Worm (Caenorhabditis elegans) whole organism, midembryonic: ENCODE data around the gene Y82E9BR.18.
A peak's percentile ranks its signal among the peaks of the same experiment; 100 is the strongest.

Experiments
- cog-1 ChIP-seq: sonication (generic microtip); optimal IDR thresholded peaks from 2 replicates; lab custom pipeline; 2016; ENCODE audit warnings: missing genetic modification characterization, missing compliant biosample characterization
- flt-1 ChIP-seq: fragments of 200-800 bp; sonication (Bioruptor generic); IDR thresholded peaks from 2 replicates; pipeline ENCODE4 v1.3.6; 2022; ENCODE audit warnings: missing genetic modification characterization, missing compliant biosample characterization
- klf-2 ChIP-seq: fragments of 200-800 bp; sonication (Bioruptor generic); conservative IDR thresholded peaks from 2 replicates; pipeline ENCODE4 v1.3.6; 2022; ENCODE audit warnings: missing genetic modification reagents, missing genetic modification characterization, missing compliant biosample characterization
- ref-1 ChIP-seq: fragments of 200-800 bp; sonication (Bioruptor generic); conservative IDR thresholded peaks from 2 replicates; pipeline ENCODE4 v1.3.6; 2022; ENCODE audit warnings: missing genetic modification reagents, missing genetic modification characterization, missing compliant biosample characterization
- tab-1 ChIP-seq: fragments of 200-800 bp; sonication (Bioruptor generic); IDR thresholded peaks from 2 replicates; pipeline ENCODE4 v1.3.6; 2022; ENCODE audit warnings: missing genetic modification characterization, missing compliant biosample characterization
- ztf-29 ChIP-seq: fragments of 200-800 bp; sonication (Bioruptor generic); IDR thresholded peaks from 2 replicates; pipeline ENCODE4 v1.3.6; 2022; ENCODE audit warnings: missing genetic modification reagents, missing genetic modification characterization, missing compliant biosample characterization

DNA sequence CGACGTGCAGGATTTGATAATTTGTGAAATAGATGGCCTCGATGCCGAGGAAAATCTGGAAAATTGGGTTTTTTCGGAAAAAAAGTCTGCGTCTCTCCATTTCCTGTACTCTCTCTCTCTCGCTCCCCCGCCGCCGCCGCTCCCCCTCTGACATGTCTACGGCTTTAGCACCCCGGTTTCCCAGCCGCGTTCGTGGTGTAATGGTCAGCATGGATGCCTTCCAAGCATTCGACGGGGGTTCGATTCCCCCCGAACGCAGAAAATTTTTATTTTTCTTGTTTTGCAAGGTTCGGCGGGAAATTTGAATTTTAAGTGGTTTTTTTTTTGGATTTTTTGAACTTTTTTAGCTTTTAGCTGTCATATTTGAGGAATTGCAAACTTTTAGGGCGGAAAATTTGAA is 59.0 kb downstream of the Y82E9BR.18 start:
- TF ChIP-seq klf-2 (GFP tag; lab: Robert Waterston, UW) (peak; percentile 80), ztf-29 (peak; percentile 64), tab-1 (peak; percentile 87), flt-1 (GFP tag; lab: Robert Waterston, UW) (peak; percentile 77), ref-1 (GFP tag; lab: Robert Waterston, UW) (peak; percentile 70), cog-1 (tag; lab: Kevin White, UChicago) (peak; percentile 73)
